Fruit fly (Drosophila melanogaster) whole organism, adult: ENCODE data around the gene GC1.

Experiments
- CG1620 ChIP-seq: fragments of 200-800 bp; sonication (Bioruptor generic); optimal IDR thresholded peaks from 2 replicates; lab custom pipeline; 2016; ENCODE audit warnings: missing biosample characterization, missing genetic modification characterization
- CG33017 ChIP-seq: fragments of 200-800 bp; sonication (Bioruptor generic); optimal IDR thresholded peaks from 2 replicates; lab custom pipeline; 2018; ENCODE audit warnings: missing biosample characterization, mild to moderate bottlenecking, missing genetic modification characterization, moderate library complexity
- CG7101 ChIP-seq: fragments of 200-800 bp; sonication (Bioruptor generic); optimal IDR thresholded peaks from 2 replicates; lab custom pipeline; 2018; ENCODE audit warnings: missing biosample characterization, mild to moderate bottlenecking, missing genetic modification characterization, moderate library complexity
- kay ChIP-seq: fragments of 200-800 bp; sonication (Bioruptor generic); peaks from one replicate; lab custom pipeline; 2016; ENCODE audit warnings: missing biosample characterization, missing genetic modification characterization, borderline replicate concordance
- pad ChIP-seq: fragments of 200-800 bp; sonication (Bioruptor generic); optimal IDR thresholded peaks from 3 replicates; lab custom pipeline; 2017; ENCODE audit warnings: missing biosample characterization, missing genetic modification characterization, mild to moderate bottlenecking, moderate library complexity, missing genetic modification reagents

DNA sequence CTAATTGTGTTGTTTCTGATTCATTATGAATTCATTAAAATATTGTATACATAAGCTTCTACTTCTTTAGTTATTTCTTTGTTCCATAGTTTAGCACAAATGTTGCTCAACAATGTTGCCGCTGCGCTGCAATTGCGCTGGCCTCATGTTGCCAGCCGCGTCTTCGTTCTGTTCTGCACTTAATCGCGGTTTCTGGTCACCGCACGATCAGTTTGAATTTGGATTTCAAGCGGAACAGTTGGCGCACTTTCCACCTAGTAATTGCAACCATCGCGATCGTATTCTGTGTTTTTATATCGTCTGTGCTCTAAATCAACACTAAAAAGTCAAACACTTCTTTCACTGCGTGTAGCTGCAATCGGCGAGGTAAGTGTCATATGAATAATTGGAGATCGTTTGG is 31.6 kb downstream of the GC1 start, which contains the start of gene Ect3:
- TF ChIP-seq pad (no peak), CG7101 (tag; lab: Kevin White, UChicago) (no peak), CG33017 (no peak), CG1620 (GFP tag; lab: Kevin White, UChicago) (no peak), kay (GFP tag; lab: Kevin White, UChicago) (no peak)
